Fruit fly (Drosophila melanogaster) whole organism, embryonic: ENCODE data around the gene CG14427.

ENCODE experiments used
- Aef1 ChIP-seq: fragments of 200-800 bp; sonication (Bioruptor generic); IDR thresholded peaks from 3 replicates; pipeline ENCODE4 v1.3.6; 2022; ENCODE audit warnings: missing biosample characterization, missing genetic modification characterization
- Atf3 ChIP-seq: fragments of 200-800 bp; sonication (Bioruptor generic); optimal IDR thresholded peaks from 3 replicates; lab custom pipeline; 2016; ENCODE audit warnings: missing biosample characterization, missing genetic modification characterization
- CG10209 ChIP-seq: fragments of 200-800 bp; sonication (Bioruptor generic); optimal IDR thresholded peaks from 3 replicates; lab custom pipeline; 2017; ENCODE audit warnings: missing biosample characterization, mild to moderate bottlenecking, missing genetic modification characterization, missing genetic modification reagents
- CG10274 ChIP-seq: fragments of 200-800 bp; sonication (Bioruptor generic); optimal IDR thresholded peaks from 3 replicates; lab custom pipeline; 2017; ENCODE audit warnings: missing biosample characterization, mild to moderate bottlenecking, missing genetic modification characterization
- CG10565 ChIP-seq: fragments of 200-800 bp; sonication (Bioruptor generic); optimal IDR thresholded peaks from 3 replicates; lab custom pipeline; 2016; ENCODE audit warnings: missing biosample characterization, mild to moderate bottlenecking, missing genetic modification characterization
- CG12942 ChIP-seq: fragments of 200-800 bp; sonication (Bioruptor generic); optimal IDR thresholded peaks from 3 replicates; lab custom pipeline; 2016; ENCODE audit warnings: missing biosample characterization, missing genetic modification characterization
- CG13296 ChIP-seq: fragments of 200-800 bp; sonication (Bioruptor generic); optimal IDR thresholded peaks from 3 replicates; lab custom pipeline; 2018; ENCODE audit warnings: missing biosample characterization, mild to moderate bottlenecking, missing genetic modification characterization
- CG18011 ChIP-seq: fragments of 200-800 bp; sonication (Bioruptor generic); optimal IDR thresholded peaks from 2 replicates; lab custom pipeline; 2017; ENCODE audit warnings: missing biosample characterization, missing genetic modification characterization, mild to moderate bottlenecking, moderate library complexity, missing genotype
- CG30020 ChIP-seq: fragments of 200-800 bp; optimal IDR thresholded peaks from 2 replicates; lab custom pipeline; 2019; ENCODE audit warnings: missing biosample characterization, mild to moderate bottlenecking, missing genetic modification characterization, moderate library complexity
- CG31388 ChIP-seq: fragments of 200-800 bp; sonication (Bioruptor generic); optimal IDR thresholded peaks from 2 replicates; lab custom pipeline; 2016; ENCODE audit warnings: missing biosample characterization, missing genetic modification characterization
- CG32532 ChIP-seq: fragments of 200-800 bp; sonication (Bioruptor generic); IDR thresholded peaks from 2 replicates; pipeline ENCODE4 v1.3.6; 2022; ENCODE audit warnings: missing biosample characterization, missing genetic modification characterization
- CG3281 ChIP-seq: fragments of 200-800 bp; sonication (Bioruptor generic); optimal IDR thresholded peaks from 3 replicates; lab custom pipeline; 2017; ENCODE audit warnings: missing biosample characterization, mild to moderate bottlenecking, missing genetic modification characterization
- CG34422 ChIP-seq: fragments of 200-800 bp; sonication (Bioruptor generic); IDR thresholded peaks from 3 replicates; pipeline ENCODE4 v1.3.6; 2022; ENCODE audit warnings: missing biosample characterization, missing genetic modification characterization
- CG4404 ChIP-seq: fragments of 200-800 bp; sonication (Bioruptor generic); IDR thresholded peaks from 2 replicates; pipeline ENCODE4 v1.3.6; 2022; ENCODE audit warnings: missing biosample characterization, missing genetic modification characterization
- CG4730 ChIP-seq: fragments of 200-800 bp; sonication (Bioruptor generic); IDR thresholded peaks from 2 replicates; pipeline ENCODE4 v1.3.6; 2022; ENCODE audit warnings: missing biosample characterization, missing genetic modification characterization
- CG6683 ChIP-seq: fragments of 200-800 bp; sonication (Bioruptor generic); optimal IDR thresholded peaks from 2 replicates; lab custom pipeline; 2017; ENCODE audit warnings: missing biosample characterization, mild to moderate bottlenecking, missing genetic modification characterization, missing genetic modification reagents
- CG7963 ChIP-seq: fragments of 200-800 bp; sonication (Bioruptor generic); IDR thresholded peaks from 3 replicates; pipeline ENCODE4 v1.3.6; 2022; ENCODE audit warnings: missing biosample characterization, missing genetic modification characterization; ENCODE audit not compliant: partially characterized antibody
- CG9727 ChIP-seq: fragments of 200-800 bp; sonication (Bioruptor generic); optimal IDR thresholded peaks from 3 replicates; lab custom pipeline; 2017; ENCODE audit warnings: missing biosample characterization, mild to moderate bottlenecking, missing genetic modification characterization
- E2f2 ChIP-seq: fragments of 200-800 bp; sonication (Bioruptor generic); IDR thresholded peaks from 2 replicates; pipeline ENCODE4 v1.3.6; 2022; ENCODE audit warnings: missing biosample characterization, missing genetic modification characterization
- Gug ChIP-seq: fragments of 200-800 bp; sonication (Bioruptor generic); IDR thresholded peaks from 4 replicates; pipeline ENCODE4 v1.3.6; 2022; ENCODE audit warnings: missing biosample characterization, missing genetic modification characterization
- Hey ChIP-seq: fragments of 200-800 bp; sonication (Bioruptor generic); optimal IDR thresholded peaks from 3 replicates; lab custom pipeline; 2018; ENCODE audit warnings: missing biosample characterization, mild to moderate bottlenecking, missing genetic modification characterization
- Hr51 ChIP-seq, 2 experiments: fragments of 200-800 bp; sonication (Bioruptor generic); optimal IDR thresholded peaks; 2 replicates in 1 of 2; 3 replicates in 1 of 2; lab custom pipeline; 2016 to 2018; ENCODE audit warnings: missing biosample characterization in 2 of 2, missing genetic modification characterization in 2 of 2, mild to moderate bottlenecking in 1 of 2, moderate library complexity in 1 of 2
- Med ChIP-seq: fragments of 200-800 bp; sonication (Bioruptor generic); peaks from one replicate; lab custom pipeline; 2016; ENCODE audit warnings: missing biosample characterization, missing genetic modification characterization, mild to moderate bottlenecking, inconsistent platforms, moderate library complexity
- NFAT ChIP-seq: fragments of 200-800 bp; sonication (Bioruptor generic); IDR thresholded peaks from 2 replicates; pipeline ENCODE4 v1.3.6; 2022; ENCODE audit warnings: missing biosample characterization, missing genetic modification characterization
- Ravus ChIP-seq: fragments of 200-800 bp; sonication (Bioruptor generic); IDR thresholded peaks from 2 replicates; pipeline ENCODE4 v1.3.6; 2022; ENCODE audit warnings: missing biosample characterization, missing genetic modification characterization
- Ssrp ChIP-seq: fragments of 200-800 bp; sonication (Bioruptor generic); optimal IDR thresholded peaks from 2 replicates; lab custom pipeline; 2018; ENCODE audit warnings: missing biosample characterization, mild to moderate bottlenecking, missing genetic modification characterization, moderate library complexity
- Stat92E ChIP-seq, 3 experiments: fragments of >200 bp in 2 of 3; fragments of 200-800 bp in 1 of 3; sonication (Bioruptor generic) in 1 of 3; optimal IDR thresholded peaks; 2 replicates each; lab custom pipeline; 2017 to 2019; ENCODE audit warnings: missing biosample characterization in 3 of 3, missing genetic modification characterization in 3 of 3, mild to moderate bottlenecking in 1 of 3, moderate library complexity in 1 of 3
- Trl ChIP-seq, 3 experiments: fragments of >200 bp in 2 of 3; fragments of 200-800 bp in 1 of 3; sonication (Bioruptor generic) in 1 of 3; optimal IDR thresholded peaks; 2 replicates in 1 of 3; 3 replicates in 2 of 3; lab custom pipeline; 2016 to 2017; ENCODE audit warnings: missing biosample characterization in 1 of 3, missing genetic modification characterization in 1 of 3
- ara ChIP-seq: fragments of 200-800 bp; sonication (Bioruptor generic); IDR thresholded peaks from 2 replicates; pipeline ENCODE4 v1.3.6; 2022; ENCODE audit warnings: missing biosample characterization, missing genetic modification characterization
- bsh ChIP-seq, 2 experiments: fragments of 200-800 bp; sonication (Bioruptor generic); optimal IDR thresholded peaks; 2 replicates each; lab custom pipeline; 2017 to 2018; ENCODE audit warnings: mild to moderate bottlenecking in 2 of 2, missing biosample characterization in 2 of 2, missing genetic modification characterization in 2 of 2, moderate library complexity in 1 of 2
- btn ChIP-seq: fragments of 200-800 bp; sonication (Bioruptor generic); optimal IDR thresholded peaks from 2 replicates; lab custom pipeline; 2016; ENCODE audit warnings: missing biosample characterization, missing genetic modification characterization
- ci ChIP-seq: fragments of 200-800 bp; sonication (Bioruptor generic); IDR thresholded peaks from 3 replicates; pipeline ENCODE4 v1.3.6; 2022; ENCODE audit warnings: missing biosample characterization, missing genetic modification characterization
- fd102C ChIP-seq: fragments of 200-800 bp; sonication (Bioruptor generic); optimal IDR thresholded peaks from 2 replicates; lab custom pipeline; 2018; ENCODE audit warnings: missing biosample characterization, mild to moderate bottlenecking, missing genetic modification characterization, moderate library complexity
- fd64A ChIP-seq: fragments of 200-800 bp; sonication (Bioruptor generic); optimal IDR thresholded peaks from 3 replicates; lab custom pipeline; 2018; ENCODE audit warnings: missing biosample characterization, mild to moderate bottlenecking, missing genetic modification characterization
- grn ChIP-seq: fragments of 200-800 bp; sonication (Bioruptor generic); optimal IDR thresholded peaks from 3 replicates; lab custom pipeline; 2017; ENCODE audit warnings: missing biosample characterization, missing genetic modification characterization
- her ChIP-seq: fragments of 200-800 bp; sonication (Bioruptor generic); optimal IDR thresholded peaks from 2 replicates; lab custom pipeline; 2016; ENCODE audit warnings: missing biosample characterization, missing genetic modification characterization
- hkb ChIP-seq, 2 experiments: fragments of 200-800 bp in 1 of 2; fragments of >200 bp in 1 of 2; sonication (Bioruptor generic) in 1 of 2; IDR thresholded peaks in 1 of 2; optimal IDR thresholded peaks in 1 of 2; 2 replicates each; pipeline versions ENCODE4 v1.3.6 to Lab custom; 2017 to 2022; ENCODE audit warnings: missing biosample characterization in 1 of 2, missing genetic modification characterization in 1 of 2
- kay ChIP-seq: fragments of 200-800 bp; sonication (Bioruptor generic); optimal IDR thresholded peaks from 2 replicates; lab custom pipeline; 2016; ENCODE audit warnings: missing biosample characterization, missing genetic modification characterization
- ken ChIP-seq: fragments of 200-800 bp; sonication (Bioruptor generic); IDR thresholded peaks from 3 replicates; pipeline ENCODE4 v1.3.6; 2022; ENCODE audit warnings: missing biosample characterization, missing genetic modification characterization
- lab ChIP-seq: fragments of 200-800 bp; sonication (Bioruptor generic); optimal IDR thresholded peaks from 3 replicates; lab custom pipeline; 2017; ENCODE audit warnings: missing biosample characterization, missing genetic modification characterization, mild to moderate bottlenecking, moderate library complexity, missing genetic modification reagents
- lbe ChIP-seq: fragments of 200-800 bp; sonication (Bioruptor generic); optimal IDR thresholded peaks from 2 replicates; lab custom pipeline; 2016; ENCODE audit warnings: missing biosample characterization, mild to moderate bottlenecking, missing genetic modification characterization
- mam ChIP-seq: fragments of 200-800 bp; sonication (Bioruptor generic); optimal IDR thresholded peaks from 3 replicates; lab custom pipeline; 2016; ENCODE audit warnings: missing biosample characterization, missing genetic modification characterization
- onecut ChIP-seq: fragments of 200-800 bp; sonication (Bioruptor generic); IDR thresholded peaks from 2 replicates; pipeline ENCODE4 v1.3.6; 2022; ENCODE audit warnings: missing biosample characterization, missing genetic modification characterization
- pzg ChIP-seq: fragments of 200-800 bp; sonication (Bioruptor generic); optimal IDR thresholded peaks from 3 replicates; lab custom pipeline; 2018; ENCODE audit warnings: missing biosample characterization, mild to moderate bottlenecking, missing genetic modification characterization, moderate library complexity
- sqz ChIP-seq: fragments of 200-800 bp; sonication (Bioruptor generic); optimal IDR thresholded peaks from 3 replicates; lab custom pipeline; 2018; ENCODE audit warnings: missing biosample characterization, mild to moderate bottlenecking, missing genetic modification characterization
- toy ChIP-seq: fragments of 200-800 bp; sonication (Bioruptor generic); IDR thresholded peaks from 2 replicates; pipeline ENCODE4 v1.3.6; 2022; ENCODE audit warnings: missing biosample characterization, missing genetic modification characterization
- vvl ChIP-seq: fragments of 200-800 bp; sonication (Bioruptor generic); IDR thresholded peaks from 2 replicates; pipeline ENCODE4 v1.3.6; 2022; ENCODE audit warnings: missing biosample characterization, missing genetic modification characterization
- zfh1 ChIP-seq: fragments of 200-800 bp; sonication (Bioruptor generic); IDR thresholded peaks from 3 replicates; pipeline ENCODE4 v1.3.6; 2022; ENCODE audit warnings: missing biosample characterization, missing genetic modification characterization

CG14427 gene

dm6 chrX:7004101-7004700 is 36.2 kb upstream of the CG14427 start (continued):
- TF ChIP-seq Ssrp, result peak; percentile 17
- peak; percentile 67 for TF ChIP-seq CG13296 (GFP tag; lab: Kevin White, UChicago)
- TF ChIP-seq Stat92E (GFP tag; optimal IDR thresholded peaks at IDR 0.05; lab: Kevin White, UChicago), result peak in 1 of 3 experiments; percentile 85
- TF ChIP-seq Ravus (GFP tag; lab: Robert Waterston, UW), result no peak; the same call in 1 of the 2 replicates
- TF ChIP-seq CG10209, result peak; percentile 93
- peak; percentile 62 for TF ChIP-seq CG31388 (GFP tag; lab: Kevin White, UChicago)
- TF ChIP-seq CG4730 (GFP tag; lab: Robert Waterston, UW), result peak; percentile 59
- peak; percentile 88 for TF ChIP-seq zfh1
- peak; percentile 84 for TF ChIP-seq CG12942 (GFP tag; lab: Kevin White, UChicago)
- peak; percentile 95 for TF ChIP-seq fd64A (GFP tag; lab: Kevin White, UChicago)
- TF ChIP-seq kay, result peak; percentile 75
- peak; percentile 21 for TF ChIP-seq CG30020 (tag; lab: Kevin White, UChicago)
- no peak for TF ChIP-seq lbe (GFP tag; lab: Kevin White, UChicago)
- TF ChIP-seq Med (GFP tag; lab: Kevin White, UChicago), result peak; percentile 97
- TF ChIP-seq CG32532 (GFP tag; lab: Robert Waterston, UW), result peak; percentile 48; the same call in 1 of the 2 replicates
- TF ChIP-seq her (GFP tag; lab: Kevin White, UChicago), result peak; percentile 87
- peak; percentile 94 for TF ChIP-seq CG9727 (GFP tag; lab: Kevin White, UChicago)
- TF ChIP-seq Hr51 (GFP tag; optimal IDR thresholded peaks at IDR 0.05; lab: Kevin White, UChicago), result peak in 1 of 2 experiments; percentile 89
- TF ChIP-seq fd102C, result peak; percentile 96
- peak; percentile 87 for TF ChIP-seq Atf3 (GFP tag; lab: Kevin White, UChicago)
- peak; percentile 67 for TF ChIP-seq CG6683
- no peak for TF ChIP-seq pzg (GFP tag; lab: Kevin White, UChicago)
- peak; percentile 84 for TF ChIP-seq grn (GFP tag; lab: Kevin White, UChicago)
- peak; percentile 85 for TF ChIP-seq sqz (GFP tag; lab: Kevin White, UChicago)
- peak; percentile 70 for TF ChIP-seq CG3281
- TF ChIP-seq Trl (optimal IDR thresholded peaks at IDR 0.05; lab: Kevin White, UChicago), result no peak
- TF ChIP-seq Trl (GFP tag; optimal IDR thresholded peaks at IDR 0.05; lab: Kevin White, UChicago), result peak; percentile 91
- no peak for TF ChIP-seq Gug
- peak; percentile 88 for TF ChIP-seq btn (GFP tag; lab: Kevin White, UChicago)
- TF ChIP-seq onecut (GFP tag; lab: Robert Waterston, UW), result peak; percentile 83
- no peak for TF ChIP-seq Aef1 (GFP tag; lab: Robert Waterston, UW)
- peak; percentile 79 for TF ChIP-seq vvl (GFP tag; lab: Robert Waterston, UW)
- peak; percentile 92 for TF ChIP-seq ara (GFP tag; lab: Robert Waterston, UW)
- TF ChIP-seq bsh (GFP tag; optimal IDR thresholded peaks at IDR 0.05; lab: Kevin White, UChicago), result peak in 1 of 2 experiments; percentile 87
- peak; percentile 39 for TF ChIP-seq mam (GFP tag; lab: Kevin White, UChicago)
- peak; percentile 58 for TF ChIP-seq CG4404 (GFP tag; lab: Robert Waterston, UW)
- TF ChIP-seq ci, result peak; percentile 89
- no peak for TF ChIP-seq hkb (optimal IDR thresholded peaks at IDR 0.05; lab: Kevin White, UChicago)
- TF ChIP-seq hkb (GFP tag; IDR thresholded peaks at IDR 0.05; lab: Robert Waterston, UW), result peak; percentile 86
- peak; percentile 25; the same call in 1 of the 3 replicates for TF ChIP-seq CG34422 (GFP tag; lab: Robert Waterston, UW)
- peak; percentile 88 for TF ChIP-seq lab (GFP tag; lab: Kevin White, UChicago)
- peak; percentile 76; the same call in 2 of the 3 replicates for TF ChIP-seq ken (GFP tag; lab: Robert Waterston, UW)
- TF ChIP-seq CG10274 (GFP tag; lab: Kevin White, UChicago), result peak; percentile 57
- TF ChIP-seq Hey (tag; lab: Kevin White, UChicago), result peak; percentile 83
- TF ChIP-seq CG18011, result peak; percentile 39
- peak; percentile 65 for TF ChIP-seq E2f2 (GFP tag; lab: Robert Waterston, UW)
- no peak for TF ChIP-seq CG7963 (GFP tag; lab: Robert Waterston, UW)
- peak; percentile 44 for TF ChIP-seq CG10565 (GFP tag; lab: Kevin White, UChicago)
- TF ChIP-seq NFAT, result no peak; the same call in 1 of the 2 replicates
- TF ChIP-seq toy (GFP tag; lab: Robert Waterston, UW), result peak; percentile 49; the same call in 1 of the 2 replicates
